Fruit fly (Drosophila melanogaster) whole organism, embryonic: Measurements from ENCODE around the gene CG17124.

Experiments used
- Awh ChIP-seq: fragments of 200-800 bp; sonication (Bioruptor generic); IDR thresholded peaks from 2 replicates; pipeline ENCODE4, ENCODE4 v1.3.6; 2022; ENCODE audit warnings: missing biosample characterization, missing genetic modification characterization
- CG1024 ChIP-seq: fragments of 200-800 bp; sonication (Bioruptor generic); IDR thresholded peaks from 2 replicates; pipeline ENCODE4 v1.3.6; 2022; ENCODE audit warnings: missing biosample characterization, missing genetic modification characterization
- CG10267 ChIP-seq: fragments of 200-800 bp; sonication (Bioruptor generic); optimal IDR thresholded peaks from 2 replicates; lab custom pipeline; 2018; ENCODE audit warnings: missing biosample characterization, mild to moderate bottlenecking, missing genetic modification characterization, moderate library complexity
- CG10462 ChIP-seq: fragments of 200-800 bp; sonication (Bioruptor generic); optimal IDR thresholded peaks from 2 replicates; lab custom pipeline; 2016; ENCODE audit warnings: missing biosample characterization, missing genetic modification characterization
- CG11085 ChIP-seq: fragments of 200-800 bp; sonication (Bioruptor generic); IDR thresholded peaks from 2 replicates; pipeline ENCODE4 v1.3.6; 2022; ENCODE audit warnings: missing biosample characterization, missing genetic modification characterization
- CG12071 ChIP-seq: fragments of 200-800 bp; sonication (Bioruptor generic); optimal IDR thresholded peaks from 3 replicates; lab custom pipeline; 2018; ENCODE audit warnings: missing biosample characterization, mild to moderate bottlenecking, missing genetic modification characterization
- CG12236 ChIP-seq: fragments of 200-800 bp; sonication (Bioruptor generic); optimal IDR thresholded peaks from 2 replicates; lab custom pipeline; 2016; ENCODE audit warnings: missing biosample characterization, missing genetic modification characterization
- CG14710 ChIP-seq: fragments of 200-800 bp; sonication (Bioruptor generic); optimal IDR thresholded peaks from 3 replicates; lab custom pipeline; 2019; ENCODE audit warnings: missing biosample characterization, mild to moderate bottlenecking, missing genetic modification characterization, moderate library complexity
- CG15514 ChIP-seq: fragments of 200-800 bp; sonication (Bioruptor generic); optimal IDR thresholded peaks from 3 replicates; lab custom pipeline; 2017; ENCODE audit warnings: missing biosample characterization, missing genetic modification characterization, mild to moderate bottlenecking, moderate library complexity, missing genetic modification reagents
- CG17359 ChIP-seq: fragments of 200-800 bp; sonication (Bioruptor generic); optimal IDR thresholded peaks from 3 replicates; lab custom pipeline; 2018; ENCODE audit warnings: missing biosample characterization, mild to moderate bottlenecking, missing genetic modification characterization, moderate library complexity
- CG17912 ChIP-seq: fragments of 200-800 bp; sonication (Bioruptor generic); optimal IDR thresholded peaks from 2 replicates; lab custom pipeline; 2018; ENCODE audit warnings: missing biosample characterization, mild to moderate bottlenecking, missing genetic modification characterization
- CG2875 ChIP-seq: fragments of 200-800 bp; sonication (Bioruptor generic); optimal IDR thresholded peaks from 2 replicates; lab custom pipeline; 2017; ENCODE audit warnings: missing biosample characterization, mild to moderate bottlenecking, missing genetic modification characterization, missing genetic modification reagents
- CG31441 ChIP-seq: fragments of 200-800 bp; sonication (Bioruptor generic); IDR thresholded peaks from 2 replicates; pipeline ENCODE4 v1.3.6; 2022; ENCODE audit warnings: missing biosample characterization, missing genetic modification characterization
- CG33557 ChIP-seq: fragments of 200-800 bp; sonication (Bioruptor generic); optimal IDR thresholded peaks from 2 replicates; lab custom pipeline; 2019; ENCODE audit warnings: missing biosample characterization, mild to moderate bottlenecking, missing genetic modification characterization, moderate library complexity
- CG43689 ChIP-seq: fragments of 200-800 bp; sonication (Bioruptor generic); IDR thresholded peaks from 2 replicates; pipeline ENCODE4 v1.3.6; 2022; ENCODE audit warnings: missing biosample characterization, missing genetic modification characterization
- CG4730 ChIP-seq: fragments of 200-800 bp; sonication (Bioruptor generic); IDR thresholded peaks from 2 replicates; pipeline ENCODE4 v1.3.6; 2022; ENCODE audit warnings: missing biosample characterization, missing genetic modification characterization
- CG7357 ChIP-seq: fragments of 200-800 bp; sonication (Bioruptor generic); IDR thresholded peaks from 3 replicates; pipeline ENCODE4 v1.3.6; 2022; ENCODE audit warnings: missing biosample characterization, missing genetic modification characterization
- CkIIα-i1 ChIP-seq: fragments of 200-800 bp; sonication (Bioruptor generic); IDR thresholded peaks from 2 replicates; pipeline ENCODE4 v1.3.6; 2022; ENCODE audit warnings: missing biosample characterization, missing genetic modification characterization
- Doc3 ChIP-seq: fragments of 200-800 bp; sonication (Bioruptor generic); IDR thresholded peaks from 3 replicates; pipeline ENCODE4 v1.3.6; 2022; ENCODE audit warnings: missing biosample characterization, missing genetic modification characterization; ENCODE audit not compliant: partially characterized antibody
- Eip74EF ChIP-seq, 2 experiments: fragments of 200-800 bp in 1 of 2; fragments of >200 bp in 1 of 2; sonication (Bioruptor generic) in 1 of 2; optimal IDR thresholded peaks; 2 replicates each; lab custom pipeline; 2017 to 2019; ENCODE audit warnings: missing biosample characterization in 2 of 2, missing genetic modification characterization in 2 of 2, mild to moderate bottlenecking in 1 of 2, moderate library complexity in 1 of 2
- Gug ChIP-seq: fragments of 200-800 bp; sonication (Bioruptor generic); IDR thresholded peaks from 4 replicates; pipeline ENCODE4 v1.3.6; 2022; ENCODE audit warnings: missing biosample characterization, missing genetic modification characterization
- HHEX ChIP-seq: fragments of 200-800 bp; sonication (Bioruptor generic); optimal IDR thresholded peaks from 3 replicates; lab custom pipeline; 2017; ENCODE audit warnings: missing biosample characterization, mild to moderate bottlenecking, missing genetic modification characterization, missing genetic modification reagents
- Hr51 ChIP-seq, 2 experiments: fragments of 200-800 bp; sonication (Bioruptor generic); optimal IDR thresholded peaks; 2 replicates in 1 of 2; 3 replicates in 1 of 2; lab custom pipeline; 2016 to 2018; ENCODE audit warnings: missing biosample characterization in 2 of 2, missing genetic modification characterization in 2 of 2, mild to moderate bottlenecking in 1 of 2, moderate library complexity in 1 of 2
- Hr78 ChIP-seq, 2 experiments: fragments of 200-800 bp in 1 of 2; fragments of >200 bp in 1 of 2; sonication (Bioruptor generic) in 1 of 2; optimal IDR thresholded peaks; 2 replicates each; lab custom pipeline; 2017 to 2019; ENCODE audit warnings: missing biosample characterization in 2 of 2, missing genetic modification characterization in 2 of 2, mild to moderate bottlenecking in 1 of 2, moderate library complexity in 1 of 2
- MESR4 ChIP-seq: fragments of 200-800 bp; sonication (Bioruptor generic); optimal IDR thresholded peaks from 2 replicates; lab custom pipeline; 2018; ENCODE audit warnings: missing biosample characterization, mild to moderate bottlenecking, missing genetic modification characterization, moderate library complexity
- Nf-YA ChIP-seq: fragments of 200-800 bp; sonication (Bioruptor generic); IDR thresholded peaks from 2 replicates; pipeline ENCODE4 v1.3.6; 2022; ENCODE audit warnings: missing biosample characterization, missing genetic modification characterization
- Nf-YC ChIP-seq: fragments of 200-800 bp; optimal IDR thresholded peaks from 3 replicates; lab custom pipeline; 2019; ENCODE audit warnings: missing biosample characterization, mild to moderate bottlenecking, missing genetic modification characterization, moderate library complexity
- Poxn ChIP-seq: fragments of 200-800 bp; sonication (Bioruptor generic); IDR thresholded peaks from 2 replicates; pipeline ENCODE4 v1.3.6; 2022; ENCODE audit warnings: missing biosample characterization, missing genetic modification characterization
- Scr ChIP-seq: fragments of 200-800 bp; sonication (Bioruptor generic); IDR thresholded peaks from 2 replicates; pipeline ENCODE4 v1.3.6; 2022; ENCODE audit warnings: missing biosample characterization, missing genetic modification characterization; ENCODE audit not compliant: partially characterized antibody
- Sox102F ChIP-seq: fragments of 200-800 bp; sonication (Bioruptor generic); optimal IDR thresholded peaks from 2 replicates; lab custom pipeline; 2018; ENCODE audit warnings: missing biosample characterization, mild to moderate bottlenecking, missing genetic modification characterization, moderate library complexity
- Trl ChIP-seq, 3 experiments: fragments of >200 bp in 2 of 3; fragments of 200-800 bp in 1 of 3; sonication (Bioruptor generic) in 1 of 3; optimal IDR thresholded peaks; 2 replicates in 1 of 3; 3 replicates in 2 of 3; lab custom pipeline; 2016 to 2017; ENCODE audit warnings: missing biosample characterization in 1 of 3, missing genetic modification characterization in 1 of 3
- Usf ChIP-seq: fragments of 200-800 bp; sonication (Bioruptor generic); optimal IDR thresholded peaks from 2 replicates; lab custom pipeline; 2017; ENCODE audit warnings: missing genotype, missing biosample characterization, missing genetic modification characterization
- Xrp1 ChIP-seq: fragments of 200-800 bp; sonication (Bioruptor generic); IDR thresholded peaks from 2 replicates; pipeline ENCODE4 v1.3.6; 2022; ENCODE audit warnings: missing biosample characterization, missing genetic modification characterization
- ap ChIP-seq: fragments of 200-800 bp; sonication (Bioruptor generic); IDR thresholded peaks from 2 replicates; pipeline ENCODE4 v1.3.6; 2022; ENCODE audit warnings: missing biosample characterization, missing genetic modification characterization
- chm ChIP-seq: fragments of 200-800 bp; sonication (Bioruptor generic); IDR thresholded peaks from 2 replicates; pipeline ENCODE4 v1.3.6; 2022; ENCODE audit warnings: missing biosample characterization, missing genetic modification characterization
- ems ChIP-seq: fragments of 200-800 bp; sonication (Bioruptor generic); optimal IDR thresholded peaks from 3 replicates; lab custom pipeline; 2016; ENCODE audit warnings: missing biosample characterization, missing genetic modification characterization
- gsb ChIP-seq: fragments of 200-800 bp; sonication (Bioruptor generic); IDR thresholded peaks from 2 replicates; pipeline ENCODE4 v1.3.6; 2022; ENCODE audit warnings: missing biosample characterization, missing genetic modification characterization
- kay ChIP-seq: fragments of 200-800 bp; sonication (Bioruptor generic); optimal IDR thresholded peaks from 2 replicates; lab custom pipeline; 2016; ENCODE audit warnings: missing biosample characterization, missing genetic modification characterization
- lov ChIP-seq, 2 experiments: fragments of 200-800 bp in 1 of 2; fragments of >200 bp in 1 of 2; sonication (Bioruptor generic) in 1 of 2; IDR thresholded peaks in 1 of 2; optimal IDR thresholded peaks in 1 of 2; 2 replicates in 1 of 2; 3 replicates in 1 of 2; pipeline versions ENCODE4 v1.3.6 to Lab custom; 2017 to 2022; ENCODE audit warnings: missing biosample characterization in 1 of 2, missing genetic modification characterization in 1 of 2
- sisA ChIP-seq: fragments of 200-800 bp; sonication (Bioruptor generic); IDR thresholded peaks from 2 replicates; pipeline ENCODE4 v1.3.6; 2022; ENCODE audit warnings: missing biosample characterization, missing genetic modification characterization
- slou ChIP-seq: fragments of 200-800 bp; sonication (Bioruptor generic); optimal IDR thresholded peaks from 3 replicates; lab custom pipeline; 2016; ENCODE audit warnings: missing biosample characterization, missing genetic modification characterization
- slp2 ChIP-seq: fragments of 200-800 bp; sonication (Bioruptor generic); optimal IDR thresholded peaks from 2 replicates; lab custom pipeline; 2016; ENCODE audit warnings: missing biosample characterization, missing genetic modification characterization
- zfh1 ChIP-seq: fragments of 200-800 bp; sonication (Bioruptor generic); IDR thresholded peaks from 3 replicates; pipeline ENCODE4 v1.3.6; 2022; ENCODE audit warnings: missing biosample characterization, missing genetic modification characterization

CG17124 gene

dm6 chr2L:10748218-10748617, 7.9 kb downstream of the CG17124 start (continued):
- TF ChIP-seq lov (optimal IDR thresholded peaks at IDR 0.05; lab: Kevin White, UChicago) (no peak), lov (GFP tag; IDR thresholded peaks at IDR 0.05; lab: Robert Waterston, UW) (no peak), Eip74EF (GFP tag; optimal IDR thresholded peaks at IDR 0.05; lab: Kevin White, UChicago) (no peak), Awh (GFP tag; lab: Robert Waterston, UW) (no peak), CG17912 (no peak), CG7357 (no peak), CG12236 (GFP tag; lab: Kevin White, UChicago) (no peak), CG15514 (GFP tag; lab: Kevin White, UChicago) (no peak), CG12071 (GFP tag; lab: Kevin White, UChicago) (no peak), ems (GFP tag; lab: Kevin White, UChicago) (no peak), CG14710 (tag; lab: Kevin White, UChicago) (no peak), sisA (GFP tag; lab: Robert Waterston, UW) (peak; percentile 40; the same call in 1 of the 2 replicates), Nf-YA (GFP tag; lab: Robert Waterston, UW) (no peak), zfh1 (GFP tag; lab: Robert Waterston, UW) (no peak), kay (no peak), CG31441 (GFP tag; lab: Robert Waterston, UW) (no peak), Gug (no peak), Xrp1 (GFP tag; lab: Robert Waterston, UW) (peak; percentile 49; the same call in 1 of the 2 replicates), Hr51 (GFP tag; optimal IDR thresholded peaks at IDR 0.05; lab: Kevin White, UChicago) (no peak), Poxn (GFP tag; lab: Robert Waterston, UW) (no peak), Doc3 (GFP tag; lab: Robert Waterston, UW) (no peak), MESR4 (GFP tag; lab: Kevin White, UChicago) (no peak), HHEX (no peak), slp2 (GFP tag; lab: Kevin White, UChicago) (no peak), Sox102F (GFP tag; lab: Kevin White, UChicago) (peak; percentile 32), slou (no peak), CG17359 (tag; lab: Kevin White, UChicago) (peak; percentile 40), Nf-YC (tag; lab: Kevin White, UChicago) (no peak), CG11085 (GFP tag; lab: Robert Waterston, UW) (no peak), CG2875 (GFP tag; lab: Kevin White, UChicago) (no peak), CG4730 (GFP tag; lab: Robert Waterston, UW) (no peak), CG33557 (GFP tag; lab: Kevin White, UChicago) (no peak), chm (GFP tag; lab: Robert Waterston, UW) (no peak), ap (GFP tag; lab: Robert Waterston, UW) (0 out of 2 replicates have a peak, but pooled peaks have one; percentile 8), CG43689 (GFP tag; lab: Robert Waterston, UW) (no peak), gsb (GFP tag; lab: Robert Waterston, UW) (no peak), CkIIα-i1 (GFP tag; lab: Robert Waterston, UW) (no peak), CG10267 (tag; lab: Kevin White, UChicago) (no peak), Hr78 (GFP tag; optimal IDR thresholded peaks at IDR 0.05; lab: Kevin White, UChicago) (no peak), Scr (GFP tag; lab: Robert Waterston, UW) (no peak), CG1024 (GFP tag; lab: Robert Waterston, UW) (no peak), Trl (optimal IDR thresholded peaks at IDR 0.05; lab: Kevin White, UChicago) (no peak), Trl (GFP tag; optimal IDR thresholded peaks at IDR 0.05; lab: Kevin White, UChicago) (no peak), CG10462 (GFP tag; lab: Kevin White, UChicago) (no peak), Usf (GFP tag; lab: Kevin White, UChicago) (no peak)
